Comparison of ENCODE assay signal across 1 fruit fly cellular context in the genomic region with DNA sequence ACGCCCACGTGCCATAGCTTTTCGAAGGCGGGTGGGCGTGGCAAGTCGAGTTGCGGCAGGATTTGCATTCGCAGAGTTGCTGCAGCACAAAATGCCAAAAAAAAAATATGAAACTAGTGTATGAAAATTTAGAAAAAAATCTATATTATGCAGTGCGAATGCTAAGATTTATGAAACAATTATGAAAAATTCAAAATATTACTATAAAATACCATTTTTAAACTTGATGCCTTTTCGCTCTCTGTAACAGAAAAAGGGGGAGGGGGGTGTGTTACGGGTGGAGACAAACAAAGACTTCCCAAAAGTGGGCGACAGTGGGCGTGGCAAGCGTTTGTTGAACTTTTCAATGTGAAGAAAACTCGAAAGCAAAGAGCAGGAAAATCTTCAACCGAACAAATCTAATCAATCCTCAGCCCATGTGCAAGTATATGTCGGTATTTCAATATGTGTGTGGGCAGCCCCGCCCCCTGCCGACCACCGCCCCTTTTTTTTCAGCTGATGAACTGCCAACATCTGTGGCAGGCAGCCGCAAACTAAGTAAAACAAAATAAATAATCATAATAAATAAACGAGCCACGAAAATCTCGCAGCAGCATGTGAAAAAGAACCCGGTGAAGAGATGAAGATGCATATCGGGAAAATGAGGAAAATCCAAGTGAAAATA.
TF ChIP-seq lines count a peak whose summit lies in the region.

No protein-coding gene starts in this region.

TF ChIP-seq in whole organism, embryonic, 481 proteins besides CTCF, POLR2A, EP300 and RAD21 (continued from another document and continues in another):
- TF ChIP-seq CG34224 (GFP tag; IDR thresholded peaks at IDR 0.05; lab: Robert Waterston, UW; ENCODE audit: partially characterized antibody) = no peak
- TF ChIP-seq CG10543 (GFP tag; optimal IDR thresholded peaks at IDR 0.05; lab: Kevin White, UChicago) = no peak
- TF ChIP-seq hb (GFP tag; IDR thresholded peaks at IDR 0.05; lab: Robert Waterston, UW; ENCODE audit: partially characterized antibody) = no peak
- TF ChIP-seq CG13287 (GFP tag; IDR thresholded peaks at IDR 0.05; lab: Robert Waterston, UW; ENCODE audit: partially characterized antibody) = no peak
- no peak for TF ChIP-seq Hr51 (GFP tag; optimal IDR thresholded peaks at IDR 0.05; lab: Kevin White, UChicago)
- TF ChIP-seq CG14667 (GFP tag; IDR thresholded peaks at IDR 0.05; lab: Robert Waterston, UW) = no peak
- TF ChIP-seq stwl (tag; optimal IDR thresholded peaks at IDR 0.05; lab: Kevin White, UChicago) = no peak
- TF ChIP-seq ab (GFP tag; optimal IDR thresholded peaks at IDR 0.05; lab: Kevin White, UChicago) = no peak
- no peak for TF ChIP-seq CG8089 (GFP tag; optimal IDR thresholded peaks at IDR 0.05; lab: Kevin White, UChicago)
- peak; percentile 5 for TF ChIP-seq CG9437 (GFP tag; optimal IDR thresholded peaks at IDR 0.05; lab: Kevin White, UChicago)
- TF ChIP-seq CG33557 (GFP tag; optimal IDR thresholded peaks at IDR 0.05; lab: Kevin White, UChicago) = no peak
- TF ChIP-seq H2.0 (GFP tag; IDR thresholded peaks at IDR 0.05; lab: Robert Waterston, UW) = no peak
- no peak for TF ChIP-seq inv (GFP tag; IDR thresholded peaks at IDR 0.05; lab: Robert Waterston, UW; ENCODE audit: partially characterized antibody)
- no peak for TF ChIP-seq eyg (GFP tag; optimal IDR thresholded peaks at IDR 0.05; lab: Kevin White, UChicago)
- no peak for TF ChIP-seq chn (GFP tag; optimal IDR thresholded peaks at IDR 0.05; lab: Kevin White, UChicago)
- no peak for TF ChIP-seq zf30C (GFP tag; optimal IDR thresholded peaks at IDR 0.05; lab: Kevin White, UChicago)
- no peak for TF ChIP-seq sens-2 (GFP tag; IDR thresholded peaks at IDR 0.05; lab: Robert Waterston, UW)
- TF ChIP-seq Stat92E (GFP tag; optimal IDR thresholded peaks at IDR 0.05; lab: Kevin White, UChicago) = no peak
- no peak for TF ChIP-seq CG12299 (tag; optimal IDR thresholded peaks at IDR 0.05; lab: Kevin White, UChicago)
- no peak for TF ChIP-seq pb (GFP tag; optimal IDR thresholded peaks at IDR 0.05; lab: Kevin White, UChicago)
- TF ChIP-seq bab2 (GFP tag; optimal IDR thresholded peaks at IDR 0.05; lab: Kevin White, UChicago) = no peak
- TF ChIP-seq tna (GFP tag; IDR thresholded peaks at IDR 0.05; lab: Robert Waterston, UW; ENCODE audit: partially characterized antibody) = no peak
- no peak for TF ChIP-seq CG14441 (GFP tag; IDR thresholded peaks at IDR 0.05; lab: Robert Waterston, UW)
- TF ChIP-seq CG13775 (GFP tag; optimal IDR thresholded peaks at IDR 0.05; lab: Kevin White, UChicago) = no peak
- no peak for TF ChIP-seq CG17802 (tag; optimal IDR thresholded peaks at IDR 0.05; lab: Kevin White, UChicago)
- TF ChIP-seq gt (GFP tag; IDR thresholded peaks at IDR 0.05; lab: Robert Waterston, UW) = no peak
- TF ChIP-seq Mrtf (GFP tag; IDR thresholded peaks at IDR 0.05; lab: Robert Waterston, UW) = no peak
- TF ChIP-seq odd (GFP tag; optimal IDR thresholded peaks at IDR 0.05; lab: Kevin White, UChicago) = no peak
- TF ChIP-seq ttk (GFP tag; IDR thresholded peaks at IDR 0.05; lab: Robert Waterston, UW) = no peak
- no peak for TF ChIP-seq CG2678 (tag; optimal IDR thresholded peaks at IDR 0.05; lab: Kevin White, UChicago)
- TF ChIP-seq Bdp1 (GFP tag; optimal IDR thresholded peaks at IDR 0.05; lab: Kevin White, UChicago) = no peak
- no peak for TF ChIP-seq CG6813 (GFP tag; optimal IDR thresholded peaks at IDR 0.05; lab: Kevin White, UChicago)
- TF ChIP-seq ERR (GFP tag; optimal IDR thresholded peaks at IDR 0.05; lab: Kevin White, UChicago) = no peak
- TF ChIP-seq nmo (GFP tag; optimal IDR thresholded peaks at IDR 0.05; lab: Kevin White, UChicago) = no peak
- no peak for TF ChIP-seq tin (GFP tag; optimal IDR thresholded peaks at IDR 0.05; lab: Kevin White, UChicago)
- no peak for TF ChIP-seq Xrp1 (GFP tag; IDR thresholded peaks at IDR 0.05; lab: Robert Waterston, UW)
- no peak for TF ChIP-seq CG7786 (GFP tag; optimal IDR thresholded peaks at IDR 0.05; lab: Kevin White, UChicago)
- no peak for TF ChIP-seq E2f2 (GFP tag; IDR thresholded peaks at IDR 0.05; lab: Robert Waterston, UW)
- no peak for TF ChIP-seq Ravus (GFP tag; IDR thresholded peaks at IDR 0.05; lab: Robert Waterston, UW)
- no peak for TF ChIP-seq z (GFP tag; IDR thresholded peaks at IDR 0.05; lab: Robert Waterston, UW)
- TF ChIP-seq ssp (GFP tag; IDR thresholded peaks at IDR 0.05; lab: Robert Waterston, UW) = 0 out of 2 replicates have a peak, but pooled peaks have one; percentile 17
- TF ChIP-seq h (optimal IDR thresholded peaks at IDR 0.05; lab: Kevin White, UChicago) = no peak
- no peak for TF ChIP-seq CG11560 (tag; IDR thresholded peaks at IDR 0.05; lab: Robert Waterston, UW)
- no peak for TF ChIP-seq Hr78 (GFP tag; optimal IDR thresholded peaks at IDR 0.05; lab: Kevin White, UChicago)
- TF ChIP-seq knrl (GFP tag; IDR thresholded peaks at IDR 0.05; lab: Robert Waterston, UW; ENCODE audit: partially characterized antibody) = no peak
- TF ChIP-seq Hmx (GFP tag; optimal IDR thresholded peaks at IDR 0.05; lab: Kevin White, UChicago) = no peak
- TF ChIP-seq dmrt99B (tag; optimal IDR thresholded peaks at IDR 0.05; lab: Kevin White, UChicago) = peak; percentile 23
- no peak for TF ChIP-seq p53 (GFP tag; optimal IDR thresholded peaks at IDR 0.05; lab: Kevin White, UChicago)
- TF ChIP-seq Kr (GFP tag; optimal IDR thresholded peaks at IDR 0.05; lab: Kevin White, UChicago) = no peak
- TF ChIP-seq Fer3 (tag; optimal IDR thresholded peaks at IDR 0.05; lab: Kevin White, UChicago) = no peak
- no peak for TF ChIP-seq Aef1 (GFP tag; IDR thresholded peaks at IDR 0.05; lab: Robert Waterston, UW)
- TF ChIP-seq CG2875 (GFP tag; optimal IDR thresholded peaks at IDR 0.05; lab: Kevin White, UChicago) = peak; percentile 27
- no peak for TF ChIP-seq CG30020 (tag; optimal IDR thresholded peaks at IDR 0.05; lab: Kevin White, UChicago)
- TF ChIP-seq CG4404 (GFP tag; IDR thresholded peaks at IDR 0.05; lab: Robert Waterston, UW) = no peak
- TF ChIP-seq CG16815 (GFP tag; optimal IDR thresholded peaks at IDR 0.05; lab: Kevin White, UChicago) = no peak
- no peak for TF ChIP-seq D19B (GFP tag; optimal IDR thresholded peaks at IDR 0.05; lab: Kevin White, UChicago)
- TF ChIP-seq CG10147 (GFP tag; optimal IDR thresholded peaks at IDR 0.05; lab: Kevin White, UChicago) = no peak
- no peak for TF ChIP-seq CG15269 (tag; optimal IDR thresholded peaks at IDR 0.05; lab: Kevin White, UChicago)
- TF ChIP-seq Asciz (GFP tag; optimal IDR thresholded peaks at IDR 0.05; lab: Kevin White, UChicago) = no peak
- no peak for TF ChIP-seq lab (GFP tag; optimal IDR thresholded peaks at IDR 0.05; lab: Kevin White, UChicago)
- no peak for TF ChIP-seq dimm (GFP tag; IDR thresholded peaks at IDR 0.05; lab: Robert Waterston, UW)
- TF ChIP-seq exex (tag; optimal IDR thresholded peaks at IDR 0.05; lab: Kevin White, UChicago) = no peak
- no peak for TF ChIP-seq nerfin-2 (GFP tag; IDR thresholded peaks at IDR 0.05; lab: Robert Waterston, UW; ENCODE audit: partially characterized antibody)
- no peak for TF ChIP-seq CG13424 (tag; optimal IDR thresholded peaks at IDR 0.05; lab: Kevin White, UChicago)
- TF ChIP-seq rib (GFP tag; IDR thresholded peaks at IDR 0.05; lab: Robert Waterston, UW) = no peak
- TF ChIP-seq CG3163 (GFP tag; optimal IDR thresholded peaks at IDR 0.05; lab: Kevin White, UChicago) = no peak
- TF ChIP-seq ato (GFP tag; IDR thresholded peaks at IDR 0.05; lab: Robert Waterston, UW; ENCODE audit: partially characterized antibody) = no peak
- TF ChIP-seq Hsf (GFP tag; optimal IDR thresholded peaks at IDR 0.05; lab: Kevin White, UChicago) = no peak
- TF ChIP-seq wek (GFP tag; optimal IDR thresholded peaks at IDR 0.05; lab: Kevin White, UChicago) = no peak
- TF ChIP-seq CG6272 (GFP tag; IDR thresholded peaks at IDR 0.05; lab: Robert Waterston, UW) = no peak
- no peak for TF ChIP-seq Mad (GFP tag; optimal IDR thresholded peaks at IDR 0.05; lab: Kevin White, UChicago)
- TF ChIP-seq CG31441 (GFP tag; IDR thresholded peaks at IDR 0.05; lab: Robert Waterston, UW) = no peak
- TF ChIP-seq CG14710 (tag; optimal IDR thresholded peaks at IDR 0.05; lab: Kevin White, UChicago) = peak; percentile 4
- 0 out of 3 replicates have a peak, but pooled peaks have one; percentile 7 for TF ChIP-seq zfh1 (GFP tag; IDR thresholded peaks at IDR 0.05; lab: Robert Waterston, UW)
- TF ChIP-seq chm (GFP tag; IDR thresholded peaks at IDR 0.05; lab: Robert Waterston, UW) = no peak
- no peak for TF ChIP-seq CG34376 (GFP tag; optimal IDR thresholded peaks at IDR 0.05; lab: Kevin White, UChicago)
- TF ChIP-seq CG33213 (GFP tag; optimal IDR thresholded peaks at IDR 0.05; lab: Kevin White, UChicago) = no peak
- TF ChIP-seq CG10431 (GFP tag; optimal IDR thresholded peaks at IDR 0.05; lab: Kevin White, UChicago) = no peak
- peak in 1 of 3 experiments; percentile 22 for TF ChIP-seq lola (GFP tag; optimal IDR thresholded peaks at IDR 0.05; lab: Kevin White, UChicago)
- no peak for TF ChIP-seq Eip74EF (GFP tag; optimal IDR thresholded peaks at IDR 0.05; lab: Kevin White, UChicago)
- TF ChIP-seq CG18011 (GFP tag; optimal IDR thresholded peaks at IDR 0.05; lab: Kevin White, UChicago) = no peak
- TF ChIP-seq sens (GFP tag; lab: Kevin White, UChicago) = peak; percentile 74
- no peak for TF ChIP-seq CG4854 (GFP tag; optimal IDR thresholded peaks at IDR 0.05; lab: Kevin White, UChicago)
- no peak for TF ChIP-seq CG9797 (GFP tag; optimal IDR thresholded peaks at IDR 0.05; lab: Kevin White, UChicago)
- no peak for TF ChIP-seq Lim3 (GFP tag; IDR thresholded peaks at IDR 0.05; lab: Robert Waterston, UW)
- TF ChIP-seq CG3407 (GFP tag; optimal IDR thresholded peaks at IDR 0.05; lab: Kevin White, UChicago) = peak; percentile 12
- TF ChIP-seq pan (optimal IDR thresholded peaks at IDR 0.05; lab: Kevin White, UChicago) = no peak
- TF ChIP-seq pan (GFP tag; optimal IDR thresholded peaks at IDR 0.05 in 1 of 2, IDR thresholded peaks at IDR 0.05 in 1 of 2) = no peak
- no peak for TF ChIP-seq dmrt11E (tag; optimal IDR thresholded peaks at IDR 0.05; lab: Kevin White, UChicago)
- TF ChIP-seq Trl (optimal IDR thresholded peaks at IDR 0.05; lab: Kevin White, UChicago) = no peak
- no peak for TF ChIP-seq Trl (GFP tag; optimal IDR thresholded peaks at IDR 0.05; lab: Kevin White, UChicago)
- TF ChIP-seq CG8281 (tag; optimal IDR thresholded peaks at IDR 0.05; lab: Kevin White, UChicago) = no peak
- TF ChIP-seq Sox102F (GFP tag; optimal IDR thresholded peaks at IDR 0.05; lab: Kevin White, UChicago) = peak; percentile 45
- no peak for TF ChIP-seq fru (optimal IDR thresholded peaks at IDR 0.05; lab: Kevin White, UChicago)
- TF ChIP-seq CG4424 (GFP tag; optimal IDR thresholded peaks at IDR 0.05; lab: Kevin White, UChicago) = peak; percentile 18
- TF ChIP-seq pnt (GFP tag; optimal IDR thresholded peaks at IDR 0.05; lab: Kevin White, UChicago) = no peak
- no peak for TF ChIP-seq Dref (GFP tag; IDR thresholded peaks at IDR 0.05; lab: Robert Waterston, UW)
- TF ChIP-seq klu (GFP tag; IDR thresholded peaks at IDR 0.05; lab: Robert Waterston, UW) = no peak
- TF ChIP-seq pho (GFP tag; optimal IDR thresholded peaks at IDR 0.05; lab: Kevin White, UChicago) = no peak
- no peak for TF ChIP-seq nom (GFP tag; optimal IDR thresholded peaks at IDR 0.05; lab: Kevin White, UChicago)
- TF ChIP-seq vvl (GFP tag; IDR thresholded peaks at IDR 0.05; lab: Robert Waterston, UW) = no peak
- TF ChIP-seq CG9727 (GFP tag; optimal IDR thresholded peaks at IDR 0.05; lab: Kevin White, UChicago) = no peak
- peak in 1 of 2 experiments; percentile 51 for TF ChIP-seq bsh (GFP tag; optimal IDR thresholded peaks at IDR 0.05; lab: Kevin White, UChicago)
- TF ChIP-seq CG3838 (GFP tag; optimal IDR thresholded peaks at IDR 0.05; lab: Kevin White, UChicago) = no peak
- no peak for TF ChIP-seq Atf3 (GFP tag; optimal IDR thresholded peaks at IDR 0.05; lab: Kevin White, UChicago)
- TF ChIP-seq Optix (GFP tag; IDR thresholded peaks at IDR 0.05; lab: Robert Waterston, UW) = no peak
- TF ChIP-seq ham (GFP tag; IDR thresholded peaks at IDR 0.05; lab: Robert Waterston, UW) = no peak
- no peak for TF ChIP-seq CG3281 (GFP tag; optimal IDR thresholded peaks at IDR 0.05; lab: Kevin White, UChicago)
- 0 out of 2 replicates have a peak, but pooled peaks have one; percentile 7 for TF ChIP-seq ap (GFP tag; IDR thresholded peaks at IDR 0.05; lab: Robert Waterston, UW)
- TF ChIP-seq CG32532 (GFP tag; IDR thresholded peaks at IDR 0.05; lab: Robert Waterston, UW) = no peak
- TF ChIP-seq Sry-δ (GFP tag; optimal IDR thresholded peaks at IDR 0.05; lab: Kevin White, UChicago) = no peak
- no peak for TF ChIP-seq gsb-n (tag; optimal IDR thresholded peaks at IDR 0.05; lab: Kevin White, UChicago)
- TF ChIP-seq Mes4 (GFP tag; optimal IDR thresholded peaks at IDR 0.05; lab: Kevin White, UChicago) = no peak
- no peak for TF ChIP-seq Meics (GFP tag; optimal IDR thresholded peaks at IDR 0.05; lab: Kevin White, UChicago)
- no peak for TF ChIP-seq Jarid2 (GFP tag; optimal IDR thresholded peaks at IDR 0.05; lab: Kevin White, UChicago)
- no peak for TF ChIP-seq zfh2 (GFP tag; optimal IDR thresholded peaks at IDR 0.05; lab: Kevin White, UChicago)
- TF ChIP-seq psq (GFP tag; optimal IDR thresholded peaks at IDR 0.05; lab: Kevin White, UChicago) = no peak
- TF ChIP-seq CG6765 (GFP tag; optimal IDR thresholded peaks at IDR 0.05; lab: Kevin White, UChicago) = no peak
- no peak for TF ChIP-seq insv (GFP tag; optimal IDR thresholded peaks at IDR 0.05; lab: Kevin White, UChicago)
- TF ChIP-seq CG7556 (GFP tag; optimal IDR thresholded peaks at IDR 0.05; lab: Kevin White, UChicago) = peak; percentile 16
- no peak for TF ChIP-seq stc (GFP tag; IDR thresholded peaks at IDR 0.05; lab: Robert Waterston, UW)
- no peak for TF ChIP-seq CG17912 (GFP tag; optimal IDR thresholded peaks at IDR 0.05; lab: Kevin White, UChicago)
- TF ChIP-seq Ssrp (tag; optimal IDR thresholded peaks at IDR 0.05; lab: Kevin White, UChicago) = peak; percentile 35
- no peak for TF ChIP-seq Abd-B (GFP tag; optimal IDR thresholded peaks at IDR 0.05; lab: Kevin White, UChicago)
- TF ChIP-seq CG10366 (GFP tag; IDR thresholded peaks at IDR 0.05; lab: Robert Waterston, UW) = no peak
- no peak for TF ChIP-seq CG12942 (GFP tag; optimal IDR thresholded peaks at IDR 0.05; lab: Kevin White, UChicago)
- no peak for TF ChIP-seq Scr (GFP tag; IDR thresholded peaks at IDR 0.05; lab: Robert Waterston, UW; ENCODE audit: partially characterized antibody)
- no peak for TF ChIP-seq CG7271 (tag; optimal IDR thresholded peaks at IDR 0.05; lab: Kevin White, UChicago)
- TF ChIP-seq CG1602 (GFP tag; optimal IDR thresholded peaks at IDR 0.05; lab: Kevin White, UChicago) = peak; percentile 3
- no peak for TF ChIP-seq CG3847 (GFP tag; IDR thresholded peaks at IDR 0.05; lab: Robert Waterston, UW)
- no peak for TF ChIP-seq ro (GFP tag; IDR thresholded peaks at IDR 0.05; lab: Robert Waterston, UW)
